Worm (Caenorhabditis elegans) whole organism, L3 larva: ENCODE results near the gene lgc-14.

Source experiments
- ama-1 ChIP-seq: fragments of 150-350 bp; optimal IDR thresholded peaks from 2 replicates; lab custom pipeline; 2018
- ceh-82 ChIP-seq: fragments of 150-350 bp; optimal IDR thresholded peaks from 2 replicates; lab custom pipeline; 2014; ENCODE audit warnings: missing biosample characterization, missing genetic modification characterization
- daf-12 ChIP-seq: fragments of 150-350 bp; optimal IDR thresholded peaks from 2 replicates; lab custom pipeline; 2014; ENCODE audit warnings: missing biosample characterization, missing genetic modification reagents, missing genetic modification characterization
- fos-1 ChIP-seq: fragments of 150-350 bp; optimal IDR thresholded peaks from 2 replicates; lab custom pipeline; 2014; ENCODE audit warnings: missing biosample characterization, missing genetic modification characterization
- lsy-12 ChIP-seq: sonication (generic microtip); optimal IDR thresholded peaks from 2 replicates; lab custom pipeline; 2016; ENCODE audit warnings: mild to moderate bottlenecking, missing genetic modification characterization, missing compliant biosample characterization
- mdl-1 ChIP-seq: fragments of 150-350 bp; optimal IDR thresholded peaks from 2 replicates; lab custom pipeline; 2014; ENCODE audit warnings: missing biosample characterization, missing genetic modification characterization
- mml-1 ChIP-seq: fragments of 150-350 bp; sonication (generic microtip); optimal IDR thresholded peaks from 3 replicates; lab custom pipeline; 2014; ENCODE audit warnings: missing biosample characterization, missing genetic modification characterization
- nhr-76 ChIP-seq: fragments of 150-350 bp; sonication (generic microtip); optimal IDR thresholded peaks from 5 replicates; lab custom pipeline; 2014; ENCODE audit warnings: missing biosample characterization, missing genetic modification characterization
- nhr-77 ChIP-seq: fragments of 150-350 bp; optimal IDR thresholded peaks from 2 replicates; lab custom pipeline; 2014; ENCODE audit warnings: missing biosample characterization, missing genetic modification characterization
- pha-4 ChIP-seq: fragments of 150-350 bp; optimal IDR thresholded peaks from 2 replicates; lab custom pipeline; 2014; ENCODE audit warnings: missing biosample characterization, missing genetic modification reagents, missing genetic modification characterization
- unc-39 ChIP-seq: sonication (generic microtip); optimal IDR thresholded peaks from 4 replicates; lab custom pipeline; 2017; ENCODE audit warnings: missing biosample characterization, missing genetic modification characterization
- ztf-4 ChIP-seq: fragments of 150-350 bp; optimal IDR thresholded peaks from 2 replicates; lab custom pipeline; 2014; ENCODE audit warnings: missing biosample characterization, missing genetic modification characterization

- TF ChIP-seq ama-1, result no peak
- peak; percentile 78 for TF ChIP-seq ceh-82 (tag; lab: Kevin White, UChicago)
- TF ChIP-seq fos-1, result no peak
- no peak for TF ChIP-seq mdl-1 (tag; lab: Kevin White, UChicago)
- no peak for TF ChIP-seq unc-39 (tag; lab: Kevin White, UChicago)
- TF ChIP-seq lsy-12, result peak; percentile 65
- no peak for TF ChIP-seq daf-12
- peak; percentile 14 for TF ChIP-seq nhr-77 (tag; lab: Kevin White, UChicago)
- peak; percentile 33 for TF ChIP-seq nhr-76 (tag; lab: Kevin White, UChicago)
- no peak for TF ChIP-seq pha-4 (tag; lab: Kevin White, UChicago)
- no peak for TF ChIP-seq ztf-4 (tag; lab: Kevin White, UChicago)
- no peak for TF ChIP-seq mml-1 (tag; lab: Kevin White, UChicago)
Observed at ce11 chrX:12106004-12106403, 5.3 kb upstream of the lgc-14 start.
